Worm (Caenorhabditis elegans): Measurements from ENCODE around the gene eif-3.L.

Gene eif-3.L

ce11 chrII:5603194-5603593 lies 19.1 kb downstream of the eif-3.L start, which contains the start of gene C17G10.6:
Gene C17G10.6 (minus strand): TSS chrII:5603294.
- no peak for TF ChIP-seq hmbx-1 (tag; optimal IDR thresholded peaks at IDR 0.05)
- no peak for TF ChIP-seq sea-1 (GFP tag; conservative IDR thresholded peaks at IDR 0.05)
- TF ChIP-seq F13C5.2 (tag; optimal IDR thresholded peaks at IDR 0.05) = no peak
- no peak for TF ChIP-seq ets-7 (tag; optimal IDR thresholded peaks at IDR 0.05)
- no peak for TF ChIP-seq tbx-11 (GFP tag; IDR thresholded peaks at IDR 0.05)
- TF ChIP-seq hmg-4 (GFP tag; optimal IDR thresholded peaks at IDR 0.05) = no peak
- no peak for TF ChIP-seq hnd-1 (tag; optimal IDR thresholded peaks at IDR 0.05)
- no peak for TF ChIP-seq scrt-1 (GFP tag; IDR thresholded peaks at IDR 0.05)
- no peak for TF ChIP-seq pes-1 (GFP tag; IDR thresholded peaks at IDR 0.05)
- TF ChIP-seq ceh-36 (tag; optimal IDR thresholded peaks at IDR 0.05) = no peak
- TF ChIP-seq flt-1 (GFP tag; IDR thresholded peaks at IDR 0.05) = no peak

- TF ChIP-seq sea-1 (GFP tag; conservative IDR thresholded peaks at IDR 0.05) = 0 out of 2 replicates have a peak, but pooled peaks have one; percentile 38
- TF ChIP-seq hmbx-1 (tag; optimal IDR thresholded peaks at IDR 0.05) = no peak
Measured at ce11 chrII:5599326-5600044, 22.8 kb downstream of the eif-3.L start, which contains the start of gene C17G10.10. Gene C17G10.10 (minus strand): TSS chrII:5599376.

- TF ChIP-seq ceh-36 (tag; optimal IDR thresholded peaks at IDR 0.05) (no peak), hnd-1 (tag; optimal IDR thresholded peaks at IDR 0.05) (no peak), tbx-37 (GFP tag; conservative IDR thresholded peaks at IDR 0.05) (no peak), hmbx-1 (tag; optimal IDR thresholded peaks at IDR 0.05) (no peak), ama-1 (optimal IDR thresholded peaks at IDR 0.05) (no peak), tra-4 (tag; optimal IDR thresholded peaks at IDR 0.05) (no peak), aly-1 (tag; optimal IDR thresholded peaks at IDR 0.05) (no peak), sea-1 (GFP tag; conservative IDR thresholded peaks at IDR 0.05) (no peak), F13C5.2 (tag; optimal IDR thresholded peaks at IDR 0.05) (no peak), flt-1 (GFP tag; IDR thresholded peaks at IDR 0.05) (no peak), pes-1 (GFP tag; IDR thresholded peaks at IDR 0.05) (no peak), scrt-1 (GFP tag; IDR thresholded peaks at IDR 0.05) (no peak)
Measured at ce11 chrII:5596247-5596646, 26.0 kb downstream of the eif-3.L start, which contains the start of gene C17G10.1. Gene C17G10.1 (plus strand): TSS chrII:5596547.

- TF ChIP-seq ets-7 (tag; optimal IDR thresholded peaks at IDR 0.05) (peak; percentile 19), tbx-37 (GFP tag; conservative IDR thresholded peaks at IDR 0.05) (no peak), tra-4 (tag; optimal IDR thresholded peaks at IDR 0.05) (no peak), B0310.2 (tag; optimal IDR thresholded peaks at IDR 0.05) (no peak), pes-1 (GFP tag; IDR thresholded peaks at IDR 0.05) (peak; percentile 56), ceh-13 (GFP tag; optimal IDR thresholded peaks at IDR 0.05) (no peak), flt-1 (GFP tag; IDR thresholded peaks at IDR 0.05) (no peak)
Measured at ce11 chrII:5594210-5594764, 28.0 kb downstream of the eif-3.L start, which contains the start of gene ttc-4. Gene ttc-4 (plus strand): TSS chrII:5594714.

ce11 chrII:5593377-5593932 lies 28.8 kb downstream of the eif-3.L start, which contains the start of gene cdc-14:
Gene cdc-14 (minus strand): TSS chrII:5593427.
- TF ChIP-seq F13C5.2 (tag; optimal IDR thresholded peaks at IDR 0.05) = peak; percentile 75
- no peak for TF ChIP-seq tra-4 (tag; optimal IDR thresholded peaks at IDR 0.05)
- no peak for TF ChIP-seq tbx-11 (GFP tag; IDR thresholded peaks at IDR 0.05)
- no peak for TF ChIP-seq flt-1 (GFP tag; IDR thresholded peaks at IDR 0.05)
- TF ChIP-seq hmg-4 (GFP tag; optimal IDR thresholded peaks at IDR 0.05) = peak; percentile 63
- no peak for TF ChIP-seq ceh-13 (GFP tag; optimal IDR thresholded peaks at IDR 0.05)

- TF ChIP-seq ama-1 (optimal IDR thresholded peaks at IDR 0.05) (no peak), ceh-13 (GFP tag; optimal IDR thresholded peaks at IDR 0.05) (no peak)
Measured at ce11 chrII:5592857-5593256, 29.4 kb downstream of the eif-3.L start.

ce11 chrII:5591558-5591957 lies 30.7 kb downstream of the eif-3.L start:
- TF ChIP-seq flt-1 (GFP tag; IDR thresholded peaks at IDR 0.05) (no peak), pes-1 (GFP tag; IDR thresholded peaks at IDR 0.05) (no peak), scrt-1 (GFP tag; IDR thresholded peaks at IDR 0.05) (no peak), tbx-37 (GFP tag; conservative IDR thresholded peaks at IDR 0.05) (no peak), F13C5.2 (tag; optimal IDR thresholded peaks at IDR 0.05) (no peak), hnd-1 (tag; optimal IDR thresholded peaks at IDR 0.05) (no peak), hmg-4 (GFP tag; optimal IDR thresholded peaks at IDR 0.05) (no peak), hmbx-1 (tag; optimal IDR thresholded peaks at IDR 0.05) (no peak), sea-1 (GFP tag; conservative IDR thresholded peaks at IDR 0.05) (no peak)

- TF ChIP-seq tra-4 (tag; optimal IDR thresholded peaks at IDR 0.05) (no peak), hnd-1 (tag; optimal IDR thresholded peaks at IDR 0.05) (no peak), ets-7 (tag; optimal IDR thresholded peaks at IDR 0.05) (no peak), pes-1 (GFP tag; IDR thresholded peaks at IDR 0.05) (no peak), hmbx-1 (tag; optimal IDR thresholded peaks at IDR 0.05) (no peak), flt-1 (GFP tag; IDR thresholded peaks at IDR 0.05) (no peak), ceh-36 (tag; optimal IDR thresholded peaks at IDR 0.05) (no peak), aly-1 (tag; optimal IDR thresholded peaks at IDR 0.05) (no peak), scrt-1 (GFP tag; IDR thresholded peaks at IDR 0.05) (no peak)
Measured at ce11 chrII:5589690-5590089, 32.6 kb downstream of the eif-3.L start, which contains the start of gene C17G10.13. Gene C17G10.13 (minus strand): TSS chrII:5589790.
